Fruit fly (Drosophila melanogaster): ENCODE measurements around the gene Tspo.

The Tspo gene

DNA sequence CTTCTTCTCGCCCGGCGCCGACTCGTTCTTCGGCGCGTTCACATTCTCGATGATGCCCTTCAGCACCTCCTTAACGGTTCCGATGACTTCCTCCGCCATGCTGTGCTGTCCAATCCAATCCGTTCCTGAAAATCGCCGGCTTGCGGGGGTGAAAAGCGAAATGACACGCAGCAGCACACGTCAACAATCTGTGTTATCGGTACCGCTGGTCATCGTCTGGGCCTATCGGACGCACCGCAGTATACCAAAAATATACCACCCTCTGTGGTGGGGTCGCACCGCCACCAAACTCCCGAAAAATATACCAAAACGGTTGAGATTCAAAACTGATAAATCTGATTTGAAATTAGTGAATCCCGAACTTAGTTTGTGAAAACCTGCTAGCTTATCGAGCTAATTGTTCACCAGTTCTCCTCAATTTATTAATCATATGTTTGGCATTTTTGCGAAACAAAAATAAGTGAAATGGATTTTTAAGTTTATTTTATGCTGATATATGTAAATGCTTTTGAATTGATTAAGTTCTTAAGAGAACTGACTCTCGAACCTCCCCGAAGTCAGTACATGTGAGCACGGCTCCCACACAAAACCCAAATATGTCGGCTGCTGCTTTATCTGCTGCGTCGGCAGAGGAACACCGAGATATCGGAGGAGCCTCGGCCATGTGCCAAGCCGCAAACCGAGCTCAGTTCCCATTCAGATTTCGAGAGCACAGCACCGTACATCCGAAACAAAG lies 14.8 kb upstream of the Tspo start, which contains the start of the genes Spp and nAChRbeta3 (continued):
- TF ChIP-seq slp2 (GFP tag; optimal IDR thresholded peaks at IDR 0.05) = no peak
- TF ChIP-seq Bgb (GFP tag; IDR thresholded peaks at IDR 0.05; ENCODE audit: partially characterized antibody) = peak; percentile 59
- no peak for TF ChIP-seq sd (tag; optimal IDR thresholded peaks at IDR 0.05)
- no peak for TF ChIP-seq tin (GFP tag; optimal IDR thresholded peaks at IDR 0.05)
- 0 out of 3 replicates have a peak, but pooled peaks have one; percentile 25 for TF ChIP-seq CG7963 (GFP tag; IDR thresholded peaks at IDR 0.05; ENCODE audit: partially characterized antibody)
- TF ChIP-seq CG3281 (GFP tag; optimal IDR thresholded peaks at IDR 0.05) = no peak
- no peak for TF ChIP-seq lola (GFP tag; optimal IDR thresholded peaks at IDR 0.05)
- TF ChIP-seq CG7271 (tag; optimal IDR thresholded peaks at IDR 0.05) = no peak
- no peak for TF ChIP-seq MTF-1 (GFP tag; optimal IDR thresholded peaks at IDR 0.05; ENCODE audit: borderline replicate concordance)
- TF ChIP-seq lab (GFP tag; optimal IDR thresholded peaks at IDR 0.05) = no peak
- TF ChIP-seq CG4820 (GFP tag; optimal IDR thresholded peaks at IDR 0.05) = no peak
- TF ChIP-seq CG1832 (GFP tag; optimal IDR thresholded peaks at IDR 0.05) = no peak
- no peak for TF ChIP-seq CG2889 (GFP tag; IDR thresholded peaks at IDR 0.05)
- no peak for TF ChIP-seq jing (GFP tag; optimal IDR thresholded peaks at IDR 0.05)
- no peak for TF ChIP-seq lov (optimal IDR thresholded peaks at IDR 0.05)
- no peak for TF ChIP-seq lov (GFP tag; IDR thresholded peaks at IDR 0.05)
- no peak for TF ChIP-seq Rx (GFP tag; IDR thresholded peaks at IDR 0.05)
- TF ChIP-seq E2f2 (GFP tag; IDR thresholded peaks at IDR 0.05) = peak; percentile 74
- no peak for TF ChIP-seq CG7745 (tag; optimal IDR thresholded peaks at IDR 0.05)
- TF ChIP-seq dmrt11E (tag; optimal IDR thresholded peaks at IDR 0.05) = no peak
- TF ChIP-seq TFAM (GFP tag; optimal IDR thresholded peaks at IDR 0.05) = no peak
- TF ChIP-seq CG32772 (GFP tag; IDR thresholded peaks at IDR 0.05) = no peak
- TF ChIP-seq Eip74EF (GFP tag; optimal IDR thresholded peaks at IDR 0.05) = no peak
- no peak for TF ChIP-seq CG34376 (GFP tag; optimal IDR thresholded peaks at IDR 0.05)
- no peak for TF ChIP-seq CG8388 (GFP tag; optimal IDR thresholded peaks at IDR 0.05)
- TF ChIP-seq YL-1 (GFP tag; optimal IDR thresholded peaks at IDR 0.05) = peak; percentile 62
- TF ChIP-seq CG2199 (GFP tag; IDR thresholded peaks at IDR 0.05) = no peak
- TF ChIP-seq grau (tag; optimal IDR thresholded peaks at IDR 0.05) = no peak
- TF ChIP-seq pho (GFP tag; optimal IDR thresholded peaks at IDR 0.05) = no peak
- no peak for TF ChIP-seq CrebB (tag; optimal IDR thresholded peaks at IDR 0.05)
- TF ChIP-seq CG16863 (GFP tag; optimal IDR thresholded peaks at IDR 0.05) = no peak
- TF ChIP-seq Atf3 (GFP tag; optimal IDR thresholded peaks at IDR 0.05) = no peak
- no peak for TF ChIP-seq Hand (GFP tag; optimal IDR thresholded peaks at IDR 0.05)
- no peak for TF ChIP-seq Sox100B (GFP tag; optimal IDR thresholded peaks at IDR 0.05)
- no peak for TF ChIP-seq CG9215 (GFP tag; IDR thresholded peaks at IDR 0.05)
- no peak for TF ChIP-seq peb (GFP tag; IDR thresholded peaks at IDR 0.05)
- no peak for TF ChIP-seq CG11696 (GFP tag; IDR thresholded peaks at IDR 0.05)
- TF ChIP-seq crol (GFP tag; IDR thresholded peaks at IDR 0.05) = peak; percentile 69
- no peak for TF ChIP-seq CG9876 (GFP tag; optimal IDR thresholded peaks at IDR 0.05)
- no peak for TF ChIP-seq twi (tag; optimal IDR thresholded peaks at IDR 0.05)
- no peak for TF ChIP-seq pros (GFP tag; optimal IDR thresholded peaks at IDR 0.05)
- no peak for TF ChIP-seq Oli (tag; optimal IDR thresholded peaks at IDR 0.05)
- TF ChIP-seq fd3F (GFP tag; optimal IDR thresholded peaks at IDR 0.05) = no peak
- no peak for TF ChIP-seq CG15601 (tag; optimal IDR thresholded peaks at IDR 0.05)
- TF ChIP-seq CG6654 (GFP tag; optimal IDR thresholded peaks at IDR 0.05) = no peak
- no peak for TF ChIP-seq CG31365 (tag; optimal IDR thresholded peaks at IDR 0.05)
- TF ChIP-seq Fer1 (GFP tag; optimal IDR thresholded peaks at IDR 0.05) = no peak
- TF ChIP-seq CG8089 (GFP tag; optimal IDR thresholded peaks at IDR 0.05) = no peak
- TF ChIP-seq CG8765 (GFP tag; IDR thresholded peaks at IDR 0.05) = no peak
- TF ChIP-seq Hey (tag; optimal IDR thresholded peaks at IDR 0.05) = no peak
